Worm (Caenorhabditis elegans): ENCODE results near the gene C29E4.12.

DNA sequence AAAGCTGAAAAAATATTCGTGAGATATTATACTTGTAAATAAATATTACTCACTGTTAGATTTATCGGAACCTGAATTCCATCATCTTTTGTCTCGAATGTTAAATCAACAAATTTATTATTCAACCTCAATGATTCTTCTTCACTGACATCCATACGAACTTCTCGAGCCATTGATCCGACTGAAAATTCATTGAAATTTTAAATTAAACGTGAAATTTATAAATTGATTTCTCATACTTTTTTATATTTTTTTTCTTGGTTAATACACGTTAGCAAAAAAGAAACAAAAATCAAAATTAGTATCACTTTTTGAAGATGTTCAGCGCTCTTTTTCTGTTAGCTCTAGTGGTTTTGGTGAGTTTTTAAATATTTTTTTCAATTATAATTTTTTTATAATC is 21.1 kb upstream of the C29E4.12 start, which contains the start of gene C29E4.14:
- TF ChIP-seq W03F9.2 (tag; optimal IDR thresholded peaks at IDR 0.05) (no peak), him-1 (tag; optimal IDR thresholded peaks at IDR 0.05) (no peak)

Data from whole organism, L4/young adult.